Fruit fly (Drosophila melanogaster) whole organism, adult: ENCODE results near the gene CG13014.
A peak's percentile ranks its signal among the peaks of the same experiment; 100 is the strongest.

Experiments
- CG11617 ChIP-seq: fragments of 200-800 bp; sonication (Bioruptor generic); optimal IDR thresholded peaks from 2 replicates; lab custom pipeline; 2017; ENCODE audit warnings: mild to moderate bottlenecking, missing biosample characterization, missing genetic modification reagents, missing genetic modification characterization
- CG12768 ChIP-seq: fragments of 200-800 bp; sonication (Bioruptor generic); optimal IDR thresholded peaks from 2 replicates; lab custom pipeline; 2017; ENCODE audit warnings: missing biosample characterization, missing genetic modification characterization, mild to moderate bottlenecking, moderate library complexity, missing genetic modification reagents
- CG14711 ChIP-seq: fragments of 200-800 bp; sonication (Bioruptor generic); optimal IDR thresholded peaks from 2 replicates; lab custom pipeline; 2018; ENCODE audit warnings: missing biosample characterization, mild to moderate bottlenecking, missing genetic modification characterization, moderate library complexity
- CG1620 ChIP-seq: fragments of 200-800 bp; sonication (Bioruptor generic); optimal IDR thresholded peaks from 2 replicates; lab custom pipeline; 2016; ENCODE audit warnings: missing biosample characterization, missing genetic modification characterization
- CG33017 ChIP-seq: fragments of 200-800 bp; sonication (Bioruptor generic); optimal IDR thresholded peaks from 2 replicates; lab custom pipeline; 2018; ENCODE audit warnings: missing biosample characterization, mild to moderate bottlenecking, missing genetic modification characterization, moderate library complexity
- CG5204 ChIP-seq: fragments of 200-800 bp; sonication (Bioruptor generic); optimal IDR thresholded peaks from 2 replicates; lab custom pipeline; 2016; ENCODE audit warnings: missing biosample characterization, missing genetic modification characterization
- CG7045 ChIP-seq: fragments of 200-800 bp; sonication (Bioruptor generic); optimal IDR thresholded peaks from 2 replicates; lab custom pipeline; 2017; ENCODE audit warnings: missing biosample characterization, mild to moderate bottlenecking, missing genetic modification characterization
- CG7101 ChIP-seq: fragments of 200-800 bp; sonication (Bioruptor generic); optimal IDR thresholded peaks from 2 replicates; lab custom pipeline; 2018; ENCODE audit warnings: missing biosample characterization, mild to moderate bottlenecking, missing genetic modification characterization, moderate library complexity
- Clk ChIP-seq: fragments of 200-800 bp; sonication (Bioruptor generic); optimal IDR thresholded peaks from 2 replicates; lab custom pipeline; 2017; ENCODE audit warnings: missing biosample characterization, missing genetic modification characterization
- Crg-1 ChIP-seq: fragments of 200-800 bp; sonication (Bioruptor generic); optimal IDR thresholded peaks from 2 replicates; lab custom pipeline; 2016; ENCODE audit warnings: missing biosample characterization, missing genetic modification characterization
- Hr96 ChIP-seq: fragments of 200-800 bp; sonication (Bioruptor generic); optimal IDR thresholded peaks from 2 replicates; lab custom pipeline; 2016; ENCODE audit warnings: missing biosample characterization, missing genetic modification characterization
- Mnt ChIP-seq: fragments of 200-800 bp; sonication (Bioruptor generic); optimal IDR thresholded peaks from 2 replicates; lab custom pipeline; 2016; ENCODE audit warnings: missing biosample characterization, mild to moderate bottlenecking, missing genetic modification characterization
- bab1 ChIP-seq: fragments of 200-800 bp; sonication (Bioruptor generic); optimal IDR thresholded peaks from 3 replicates; lab custom pipeline; 2019; ENCODE audit warnings: missing biosample characterization, mild to moderate bottlenecking, missing genetic modification characterization, moderate library complexity
- cic ChIP-seq: fragments of 200-800 bp; sonication (Bioruptor generic); optimal IDR thresholded peaks from 2 replicates; lab custom pipeline; 2017; ENCODE audit warnings: missing biosample characterization, mild to moderate bottlenecking, missing genetic modification characterization, moderate library complexity
- cnc ChIP-seq, 2 experiments: fragments of >200 bp; optimal IDR thresholded peaks; 2 replicates each; lab custom pipeline; 2017
- kay ChIP-seq: fragments of 200-800 bp; sonication (Bioruptor generic); peaks from one replicate; lab custom pipeline; 2016; ENCODE audit warnings: missing biosample characterization, missing genetic modification characterization, borderline replicate concordance
- ovo ChIP-seq: fragments of 200-800 bp; sonication (Bioruptor generic); optimal IDR thresholded peaks from 2 replicates; lab custom pipeline; 2016; ENCODE audit warnings: missing biosample characterization, missing genetic modification characterization
- pad ChIP-seq: fragments of 200-800 bp; sonication (Bioruptor generic); optimal IDR thresholded peaks from 3 replicates; lab custom pipeline; 2017; ENCODE audit warnings: missing biosample characterization, missing genetic modification characterization, mild to moderate bottlenecking, moderate library complexity, missing genetic modification reagents
- tj ChIP-seq: fragments of 200-800 bp; sonication (Bioruptor generic); optimal IDR thresholded peaks from 3 replicates; lab custom pipeline; 2017; ENCODE audit warnings: missing biosample characterization, mild to moderate bottlenecking, missing genetic modification characterization, moderate library complexity
- toe ChIP-seq: fragments of 200-800 bp; sonication (Bioruptor generic); optimal IDR thresholded peaks from 2 replicates; lab custom pipeline; 2016; ENCODE audit warnings: missing biosample characterization, missing genetic modification characterization

The CG13014 gene

DNA sequence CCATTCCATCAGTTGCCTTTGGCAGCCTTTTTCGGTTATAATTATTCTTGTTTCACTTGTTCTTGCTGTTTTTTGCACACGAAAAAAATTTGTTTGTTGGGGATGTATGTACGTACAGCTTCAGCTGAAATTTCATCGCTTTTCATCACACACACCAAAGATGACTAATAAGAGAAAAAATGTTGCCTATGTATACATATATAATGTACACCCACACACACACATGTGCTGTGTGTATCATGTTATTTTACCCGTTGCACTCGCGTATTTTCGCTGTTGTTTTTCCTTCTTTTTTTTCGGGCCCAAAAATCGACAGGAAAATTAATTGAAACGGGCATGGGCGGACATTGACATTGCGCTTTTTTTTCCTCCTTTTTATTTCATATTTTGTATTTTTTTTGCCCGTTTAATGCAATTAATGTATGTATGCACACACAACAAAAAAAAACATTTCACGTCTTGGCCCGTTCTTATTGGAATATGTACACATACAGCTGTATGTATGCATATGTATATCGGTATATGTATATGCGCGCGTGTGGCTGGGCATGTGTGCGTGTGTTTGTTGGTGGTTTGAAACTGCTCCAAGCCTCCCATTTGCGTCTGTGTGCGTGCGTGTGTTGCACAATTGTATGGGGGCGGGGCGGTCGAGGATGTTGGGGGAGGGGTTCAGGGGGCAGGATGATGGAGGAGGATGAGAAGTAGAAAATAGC is 1.3 kb upstream of the CG13014 start:
- TF ChIP-seq tj (GFP tag; lab: Kevin White, UChicago): no peak
- TF ChIP-seq bab1: no peak
- no peak for TF ChIP-seq toe (GFP tag; lab: Kevin White, UChicago)
- TF ChIP-seq CG33017: no peak
- TF ChIP-seq CG1620: no peak
- peak; percentile 91 for TF ChIP-seq kay
- no peak for TF ChIP-seq Clk
- TF ChIP-seq Hr96 (GFP tag; lab: Kevin White, UChicago): no peak
- TF ChIP-seq pad (GFP tag; lab: Kevin White, UChicago): peak; percentile 29
- TF ChIP-seq CG7101 (tag; lab: Kevin White, UChicago): no peak
- TF ChIP-seq CG5204: no peak
- no peak for TF ChIP-seq cic (GFP tag; lab: Kevin White, UChicago)
- TF ChIP-seq CG7045: no peak
- peak; percentile 23 for TF ChIP-seq ovo (GFP tag; lab: Kevin White, UChicago)
- no peak for TF ChIP-seq Crg-1 (GFP tag; lab: Kevin White, UChicago)
- no peak for TF ChIP-seq Mnt (GFP tag; lab: Kevin White, UChicago)
- TF ChIP-seq CG12768 (GFP tag; lab: Kevin White, UChicago): no peak
- no peak for TF ChIP-seq CG14711 (tag; lab: Kevin White, UChicago)
- no peak for TF ChIP-seq cnc (optimal IDR thresholded peaks at IDR 0.05; lab: Kevin White, UChicago)
- no peak for TF ChIP-seq CG11617 (GFP tag; lab: Kevin White, UChicago)

DNA sequence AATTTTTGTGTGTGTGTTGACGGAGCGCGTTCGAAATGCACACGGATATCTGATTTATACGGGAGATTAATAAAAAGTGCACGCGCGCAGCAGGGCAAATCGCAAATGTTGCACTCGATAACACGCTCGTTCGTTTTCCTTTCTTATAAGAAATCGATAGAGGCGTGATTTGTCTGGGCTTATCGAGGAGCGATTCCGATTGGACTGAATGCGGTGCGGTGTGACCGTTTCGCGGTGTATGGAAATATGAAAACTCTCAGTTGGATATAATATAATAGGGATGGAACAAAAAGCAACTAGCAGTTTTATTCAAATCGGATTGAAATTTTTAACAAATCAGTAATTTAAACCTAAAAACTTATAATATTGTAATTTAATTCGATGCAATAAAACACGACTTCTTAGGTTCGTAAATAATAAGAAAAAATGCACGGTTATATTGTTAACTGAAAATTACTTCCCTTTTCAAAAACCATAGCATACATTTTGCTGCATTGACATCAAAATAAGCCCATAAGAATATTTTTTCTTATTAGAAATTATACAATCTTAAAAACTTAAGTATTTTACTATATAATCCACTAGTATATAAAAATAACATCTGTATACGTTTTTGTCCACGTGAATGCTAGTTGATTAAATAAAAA is 529 bp upstream of the CG13014 start, which contains the start of gene CanA-14F:
CanA-14F (minus strand) TSS at position 152 of the 647 bp plus-strand sequence.
- no peak for TF ChIP-seq pad (GFP tag; lab: Kevin White, UChicago)
- TF ChIP-seq toe (GFP tag; lab: Kevin White, UChicago): no peak
- peak; percentile 50 for TF ChIP-seq bab1
- no peak for TF ChIP-seq CG12768 (GFP tag; lab: Kevin White, UChicago)
- no peak for TF ChIP-seq CG7045
- TF ChIP-seq cic (GFP tag; lab: Kevin White, UChicago): peak; percentile 14
- peak; percentile 45 for TF ChIP-seq CG1620
- TF ChIP-seq Mnt (GFP tag; lab: Kevin White, UChicago): peak; percentile 33
- TF ChIP-seq CG7101 (tag; lab: Kevin White, UChicago): peak; percentile 8

DNA sequence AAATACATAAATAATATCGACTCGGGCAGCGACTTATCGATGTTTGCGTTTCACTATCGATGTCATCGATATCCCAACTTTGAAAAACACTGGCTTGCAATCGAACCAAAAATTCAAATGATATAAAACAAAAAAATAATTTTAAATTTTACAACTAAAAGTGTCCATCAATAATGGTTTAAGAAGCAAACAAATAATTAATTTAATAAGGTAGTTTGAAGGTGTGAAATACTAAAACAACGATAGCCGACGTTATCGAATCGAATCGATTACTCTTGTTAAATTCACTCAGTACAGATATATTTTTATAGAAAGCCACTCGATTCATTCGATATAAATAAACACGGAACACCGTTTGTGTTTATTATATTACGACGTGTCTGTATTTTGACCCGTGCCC is 5.7 kb downstream of the CG13014 start, which contains the start of the genes SMC3 and Ubc7:
SMC3 (minus strand) TSS at position 22 of the 400 bp plus-strand sequence.
Ubc7 (plus strand) TSS at position 260 of the 400 bp plus-strand sequence.
- TF ChIP-seq CG11617 (GFP tag; lab: Kevin White, UChicago) (peak; percentile 34), Hr96 (GFP tag; lab: Kevin White, UChicago) (no peak), CG7101 (tag; lab: Kevin White, UChicago) (no peak), Mnt (GFP tag; lab: Kevin White, UChicago) (peak; percentile 26), Crg-1 (GFP tag; lab: Kevin White, UChicago) (no peak), CG12768 (GFP tag; lab: Kevin White, UChicago) (no peak), bab1 (peak; percentile 40), toe (GFP tag; lab: Kevin White, UChicago) (no peak), cnc (optimal IDR thresholded peaks at IDR 0.05; lab: Kevin White, UChicago) (no peak), CG1620 (no peak), CG14711 (tag; lab: Kevin White, UChicago) (peak; percentile 15), Clk (no peak), kay (no peak), tj (GFP tag; lab: Kevin White, UChicago) (no peak), CG5204 (no peak), pad (GFP tag; lab: Kevin White, UChicago) (no peak), CG33017 (no peak), cic (GFP tag; lab: Kevin White, UChicago) (no peak), ovo (GFP tag; lab: Kevin White, UChicago) (no peak), CG7045 (no peak)

DNA sequence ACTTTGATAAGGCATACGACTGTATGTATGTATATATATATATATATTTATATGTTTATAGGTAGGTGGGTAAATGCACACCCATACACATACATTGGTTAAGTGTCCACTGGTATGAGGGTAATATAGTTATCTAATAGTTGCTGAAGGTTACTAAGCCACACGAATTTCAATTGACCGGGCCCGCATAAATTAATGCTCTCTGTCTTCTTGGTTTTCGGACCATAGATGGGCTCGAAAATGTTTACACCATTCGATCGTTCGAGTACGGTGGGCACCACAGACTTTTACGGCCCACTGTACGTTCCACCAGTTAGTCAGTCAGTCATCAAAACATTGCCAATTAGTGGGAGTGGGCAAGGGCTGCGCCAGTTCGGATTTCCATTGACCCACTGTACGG is 7.7 kb downstream of the CG13014 start:
- no peak for TF ChIP-seq CG7101 (tag; lab: Kevin White, UChicago)
- no peak for TF ChIP-seq CG14711 (tag; lab: Kevin White, UChicago)
- no peak for TF ChIP-seq Clk
- no peak for TF ChIP-seq bab1
- no peak for TF ChIP-seq cic (GFP tag; lab: Kevin White, UChicago)
- no peak for TF ChIP-seq CG11617 (GFP tag; lab: Kevin White, UChicago)
- no peak for TF ChIP-seq kay
- no peak for TF ChIP-seq CG1620
- no peak for TF ChIP-seq Crg-1 (GFP tag; lab: Kevin White, UChicago)
- no peak for TF ChIP-seq cnc (optimal IDR thresholded peaks at IDR 0.05; lab: Kevin White, UChicago)

DNA sequence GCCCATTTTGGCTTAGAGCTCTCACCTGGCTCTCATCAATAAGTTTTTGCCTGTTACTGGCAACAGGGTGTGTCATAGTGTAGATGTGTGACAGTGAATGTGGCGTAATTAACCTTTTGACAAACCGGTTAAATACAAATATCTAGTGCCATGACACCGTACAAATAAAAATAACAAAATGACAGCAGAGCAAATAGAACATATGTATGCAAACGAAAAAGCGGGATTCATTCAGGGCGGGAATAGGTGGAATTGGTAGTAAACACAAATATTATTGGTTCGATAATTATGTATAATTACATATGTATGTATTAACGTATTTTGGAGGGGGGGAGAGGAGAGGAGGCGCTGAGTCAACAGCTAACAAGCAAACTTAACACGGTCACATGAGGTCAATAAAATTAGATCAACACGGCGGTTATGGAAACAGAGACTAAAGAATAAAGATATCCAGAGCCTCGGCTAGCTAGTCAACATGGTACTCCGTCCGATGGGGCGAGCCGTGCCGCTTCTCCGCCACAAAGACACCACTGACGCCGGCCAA is 8.6 kb downstream of the CG13014 start:
- TF ChIP-seq CG14711 (tag; lab: Kevin White, UChicago) (no peak), CG11617 (GFP tag; lab: Kevin White, UChicago) (no peak), kay (no peak), cnc (optimal IDR thresholded peaks at IDR 0.05; lab: Kevin White, UChicago) (no peak), Hr96 (GFP tag; lab: Kevin White, UChicago) (no peak), Crg-1 (GFP tag; lab: Kevin White, UChicago) (no peak), Mnt (GFP tag; lab: Kevin White, UChicago) (no peak), pad (GFP tag; lab: Kevin White, UChicago) (no peak)
